Worm (Caenorhabditis elegans) whole organism, L3 larva: ENCODE data around the gene fbxa-27.

Source experiments
- R02D3.7 ChIP-seq: fragments of 150-350 bp; optimal IDR thresholded peaks from 2 replicates; lab custom pipeline; 2014; ENCODE audit warnings: missing biosample characterization, missing genetic modification characterization
- aly-2 ChIP-seq: fragments of 150-350 bp; optimal IDR thresholded peaks from 2 replicates; lab custom pipeline; 2014; ENCODE audit warnings: missing biosample characterization, missing genetic modification characterization
- ama-1 ChIP-seq: fragments of 150-350 bp; optimal IDR thresholded peaks from 2 replicates; lab custom pipeline; 2018
- ceh-28 ChIP-seq: fragments of 150-350 bp; optimal IDR thresholded peaks from 2 replicates; lab custom pipeline; 2014; ENCODE audit warnings: missing biosample characterization, missing genetic modification reagents, missing genetic modification characterization
- ceh-9 ChIP-seq: sonication (generic microtip); optimal IDR thresholded peaks from 2 replicates; lab custom pipeline; 2018; ENCODE audit warnings: missing biosample characterization, missing genetic modification characterization
- daf-12 ChIP-seq: fragments of 150-350 bp; optimal IDR thresholded peaks from 2 replicates; lab custom pipeline; 2014; ENCODE audit warnings: missing biosample characterization, missing genetic modification reagents, missing genetic modification characterization
- egl-27 ChIP-seq: sonication (generic microtip); optimal IDR thresholded peaks from 4 replicates; lab custom pipeline; 2017; ENCODE audit warnings: missing biosample characterization, missing genetic modification reagents, missing genetic modification characterization
- egl-5 ChIP-seq: fragments of 150-350 bp; optimal IDR thresholded peaks from 2 replicates; lab custom pipeline; 2017; ENCODE audit warnings: missing biosample characterization, missing genetic modification reagents, missing genetic modification characterization, inconsistent platforms
- elt-1 ChIP-seq: fragments of 150-350 bp; optimal IDR thresholded peaks from 2 replicates; lab custom pipeline; 2014; ENCODE audit warnings: missing biosample characterization, missing genetic modification characterization
- elt-2 ChIP-seq: sonication (generic microtip); optimal IDR thresholded peaks from 2 replicates; lab custom pipeline; 2016; ENCODE audit warnings: missing genetic modification reagents, mild to moderate bottlenecking, missing genetic modification characterization, missing compliant biosample characterization
- eor-1 ChIP-seq, 2 experiments: fragments of 150-350 bp; optimal IDR thresholded peaks; 2 replicates each; lab custom pipeline; 2014 to 2018; ENCODE audit warnings: missing biosample characterization in 2 of 2, missing genetic modification characterization in 2 of 2
- fkh-2 ChIP-seq: fragments of 150-350 bp; optimal IDR thresholded peaks from 2 replicates; lab custom pipeline; 2014; ENCODE audit warnings: missing biosample characterization, missing genetic modification reagents, missing genetic modification characterization
- hmg-11 ChIP-seq: sonication (generic microtip); optimal IDR thresholded peaks from 2 replicates; lab custom pipeline; 2016; ENCODE audit warnings: missing genetic modification characterization, missing compliant biosample characterization
- lin-39 ChIP-seq: fragments of 150-350 bp; optimal IDR thresholded peaks from 2 replicates; lab custom pipeline; 2018; ENCODE audit warnings: missing biosample characterization, missing genetic modification reagents, missing genetic modification characterization
- lsy-12 ChIP-seq: sonication (generic microtip); optimal IDR thresholded peaks from 2 replicates; lab custom pipeline; 2016; ENCODE audit warnings: mild to moderate bottlenecking, missing genetic modification characterization, missing compliant biosample characterization
- mdl-1 ChIP-seq: fragments of 150-350 bp; optimal IDR thresholded peaks from 2 replicates; lab custom pipeline; 2014; ENCODE audit warnings: missing biosample characterization, missing genetic modification characterization
- nhr-11 ChIP-seq: fragments of 150-350 bp; optimal IDR thresholded peaks from 2 replicates; lab custom pipeline; 2014; ENCODE audit warnings: missing biosample characterization, missing genetic modification characterization
- nhr-12 ChIP-seq: fragments of 150-350 bp; optimal IDR thresholded peaks from 2 replicates; lab custom pipeline; 2014; ENCODE audit warnings: missing biosample characterization, missing genetic modification characterization
- nhr-23 ChIP-seq: fragments of 150-350 bp; optimal IDR thresholded peaks from 2 replicates; lab custom pipeline; 2014; ENCODE audit warnings: missing biosample characterization, missing genetic modification reagents, missing genetic modification characterization
- nhr-237 ChIP-seq: fragments of 150-350 bp; optimal IDR thresholded peaks from 2 replicates; lab custom pipeline; 2014; ENCODE audit warnings: missing biosample characterization, missing genetic modification characterization
- nhr-43 ChIP-seq: sonication (generic microtip); optimal IDR thresholded peaks from 2 replicates; lab custom pipeline; 2016; ENCODE audit warnings: mild to moderate bottlenecking, missing genetic modification characterization, missing compliant biosample characterization; ENCODE audit not compliant: poor library complexity, severe bottlenecking
- nhr-67 ChIP-seq: fragments of 150-350 bp; optimal IDR thresholded peaks from 2 replicates; lab custom pipeline; 2014; ENCODE audit warnings: missing biosample characterization, missing genetic modification characterization
- nhr-76 ChIP-seq: fragments of 150-350 bp; sonication (generic microtip); optimal IDR thresholded peaks from 5 replicates; lab custom pipeline; 2014; ENCODE audit warnings: missing biosample characterization, missing genetic modification characterization
- sea-2 ChIP-seq: fragments of 150-350 bp; sonication (generic microtip); optimal IDR thresholded peaks from 4 replicates; lab custom pipeline; 2014; ENCODE audit warnings: missing biosample characterization, missing genetic modification reagents, missing genetic modification characterization
- skn-1 ChIP-seq: fragments of 150-350 bp; optimal IDR thresholded peaks from 2 replicates; lab custom pipeline; 2014; ENCODE audit warnings: missing biosample characterization, missing genetic modification characterization
- snpc-4 ChIP-seq: fragments of 150-350 bp; optimal IDR thresholded peaks from 2 replicates; lab custom pipeline; 2014; ENCODE audit warnings: missing biosample characterization, missing genetic modification characterization
- tbx-2 ChIP-seq: sonication (generic microtip); optimal IDR thresholded peaks from 2 replicates; lab custom pipeline; 2016; ENCODE audit warnings: mild to moderate bottlenecking, missing genetic modification characterization, missing compliant biosample characterization
- ztf-11 ChIP-seq: fragments of 150-350 bp; optimal IDR thresholded peaks from 2 replicates; lab custom pipeline; 2014; ENCODE audit warnings: missing biosample characterization, missing genetic modification characterization
- ztf-4 ChIP-seq: fragments of 150-350 bp; optimal IDR thresholded peaks from 2 replicates; lab custom pipeline; 2014; ENCODE audit warnings: missing biosample characterization, missing genetic modification characterization

fbxa-27 gene

DNA sequence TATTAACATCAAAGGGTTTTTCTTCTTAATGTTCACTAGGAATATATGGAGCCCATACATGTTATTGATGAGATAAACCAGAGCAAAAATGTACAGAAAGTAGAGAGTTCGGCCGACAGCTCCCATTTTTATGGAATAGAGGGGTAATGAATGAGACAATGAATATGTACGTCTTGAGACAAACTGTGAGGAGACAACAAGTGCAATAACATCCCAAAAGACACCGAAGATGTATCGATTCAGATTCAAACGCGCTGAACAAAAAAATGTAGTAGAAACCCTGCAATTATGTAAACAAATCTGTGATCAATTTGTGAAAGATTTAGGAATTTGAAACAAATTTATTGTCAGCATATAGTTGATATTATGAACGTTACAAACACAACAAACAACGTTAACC lies 4.2 kb downstream of the fbxa-27 start:
- TF ChIP-seq elt-1 (tag; lab: Kevin White, UChicago): no peak
- no peak for TF ChIP-seq mdl-1 (tag; lab: Kevin White, UChicago)
- no peak for TF ChIP-seq elt-2
- no peak for TF ChIP-seq ama-1
- no peak for TF ChIP-seq egl-27 (tag; lab: Kevin White, UChicago)
- no peak for TF ChIP-seq snpc-4

DNA sequence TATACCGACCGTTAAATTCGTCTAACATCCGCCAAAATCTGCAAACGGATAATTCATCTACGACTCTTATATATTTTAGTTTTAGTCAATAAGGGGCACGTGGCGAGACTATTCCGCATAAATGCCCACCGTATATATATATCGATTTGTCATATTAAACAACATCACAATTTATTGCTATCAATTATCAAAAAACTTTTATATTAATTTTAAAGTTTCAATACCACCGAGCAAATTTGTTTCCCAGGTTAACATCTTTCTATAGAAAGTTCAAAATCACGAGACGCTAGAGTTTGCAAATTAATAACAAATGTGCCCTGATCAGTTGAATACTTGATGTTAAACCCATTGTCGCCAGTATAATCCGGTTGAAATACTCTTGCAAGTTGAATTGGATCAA lies 4.8 kb downstream of the fbxa-27 start, which contains the start of gene Y82E9BL.5:
TSS of gene Y82E9BL.5 (minus strand) at position 101 of the 400 bp plus-strand sequence.
- TF ChIP-seq nhr-12 (tag; lab: Kevin White, UChicago) (no peak), lin-39 (tag; lab: Kevin White, UChicago) (no peak), tbx-2 (tag; lab: Kevin White, UChicago) (no peak), ama-1 (no peak), mdl-1 (tag; lab: Kevin White, UChicago) (no peak)

DNA sequence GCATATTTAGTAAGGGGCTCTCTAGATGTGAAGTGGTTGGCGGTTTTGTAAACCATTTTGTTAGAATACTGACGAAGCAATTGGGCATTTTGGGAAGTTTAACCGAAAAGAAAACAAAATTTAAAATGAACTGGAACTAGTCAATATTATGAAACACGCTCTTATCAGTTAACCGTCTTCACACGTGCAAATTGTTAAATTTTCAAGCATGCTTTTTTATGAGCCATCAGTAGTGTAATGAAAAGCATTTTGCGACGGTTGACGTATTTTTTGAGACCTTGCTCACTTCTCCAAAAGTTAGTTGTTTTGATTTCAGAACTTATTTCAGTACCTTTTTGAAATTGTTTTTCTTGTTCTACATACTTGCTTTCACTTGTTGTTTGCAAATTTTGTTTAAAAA lies 6.5 kb downstream of the fbxa-27 start, which contains the start of gene fbxa-25:
TSS of gene fbxa-25 (minus strand) at position 138 of the 400 bp plus-strand sequence.
- no peak for TF ChIP-seq mdl-1 (tag; lab: Kevin White, UChicago)
- TF ChIP-seq nhr-11 (tag; lab: Kevin White, UChicago): no peak
- peak; percentile 38 for TF ChIP-seq elt-2
- no peak for TF ChIP-seq nhr-67 (tag; lab: Kevin White, UChicago)
- TF ChIP-seq egl-27 (tag; lab: Kevin White, UChicago): no peak
- TF ChIP-seq ztf-11 (tag; lab: Kevin White, UChicago): no peak
- no peak for TF ChIP-seq nhr-23 (tag; lab: Kevin White, UChicago)

DNA sequence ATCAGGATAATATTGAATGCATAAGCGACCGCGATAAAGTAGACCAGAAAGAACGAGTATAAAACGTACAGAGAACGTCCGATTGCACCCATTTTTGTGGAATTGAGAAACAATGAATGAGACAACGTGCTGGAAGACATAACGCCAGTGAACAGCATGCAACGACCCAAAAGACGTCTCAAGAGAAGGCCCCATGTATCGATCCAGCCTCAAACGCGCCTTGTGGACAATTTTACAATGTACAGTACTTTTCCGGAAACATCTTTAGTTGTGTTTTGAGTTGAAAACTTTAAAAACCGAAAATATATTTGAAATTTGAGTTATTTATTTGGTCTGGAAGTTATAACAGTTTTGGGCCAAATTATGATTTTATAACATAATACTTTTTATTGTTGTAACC lies 8.0 kb downstream of the fbxa-27 start, which contains the start of gene Y82E9BL.3:
TSS of gene Y82E9BL.3 (minus strand) at position 101 of the 400 bp plus-strand sequence.
- TF ChIP-seq nhr-237 (tag; lab: Kevin White, UChicago): no peak
- TF ChIP-seq hmg-11 (tag; lab: Kevin White, UChicago): no peak
- no peak for TF ChIP-seq eor-1 (tag; optimal IDR thresholded peaks at IDR 0.05; lab: Kevin White, UChicago)
- no peak for TF ChIP-seq mdl-1 (tag; lab: Kevin White, UChicago)
- TF ChIP-seq fkh-2 (tag; lab: Kevin White, UChicago): no peak
- no peak for TF ChIP-seq snpc-4
- TF ChIP-seq ama-1: no peak
- TF ChIP-seq sea-2 (GFP tag; lab: Kevin White, UChicago): no peak
- TF ChIP-seq egl-5 (tag; lab: Kevin White, UChicago): no peak
- TF ChIP-seq nhr-43: no peak
- no peak for TF ChIP-seq daf-12 (tag; lab: Kevin White, UChicago)
- no peak for TF ChIP-seq R02D3.7 (tag; lab: Kevin White, UChicago)
- no peak for TF ChIP-seq nhr-23 (tag; lab: Kevin White, UChicago)

DNA sequence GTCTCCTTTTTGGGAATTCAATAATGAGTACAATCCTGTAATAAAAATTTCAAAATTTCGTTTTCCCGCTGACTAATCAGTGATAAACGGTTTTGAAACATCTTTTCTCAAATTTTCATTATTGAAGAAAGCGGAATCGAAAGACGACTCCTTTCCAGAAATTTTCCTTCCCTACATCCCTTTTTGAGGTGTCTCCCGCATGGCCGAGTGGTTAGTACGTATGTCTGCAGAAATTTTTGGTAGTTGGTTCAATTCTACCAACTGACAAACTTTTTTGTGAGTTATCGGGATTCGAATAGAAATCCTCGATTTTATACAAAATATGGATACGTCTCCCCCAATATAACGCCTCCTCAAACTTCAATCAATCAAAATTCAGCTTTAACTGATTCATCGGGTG lies 11.8 kb downstream of the fbxa-27 start:
- no peak for TF ChIP-seq ztf-4 (tag; lab: Kevin White, UChicago)
- TF ChIP-seq snpc-4: no peak
- no peak for TF ChIP-seq nhr-12 (tag; lab: Kevin White, UChicago)
- TF ChIP-seq R02D3.7 (tag; lab: Kevin White, UChicago): no peak
- TF ChIP-seq ceh-9 (tag; lab: Kevin White, UChicago): no peak

DNA sequence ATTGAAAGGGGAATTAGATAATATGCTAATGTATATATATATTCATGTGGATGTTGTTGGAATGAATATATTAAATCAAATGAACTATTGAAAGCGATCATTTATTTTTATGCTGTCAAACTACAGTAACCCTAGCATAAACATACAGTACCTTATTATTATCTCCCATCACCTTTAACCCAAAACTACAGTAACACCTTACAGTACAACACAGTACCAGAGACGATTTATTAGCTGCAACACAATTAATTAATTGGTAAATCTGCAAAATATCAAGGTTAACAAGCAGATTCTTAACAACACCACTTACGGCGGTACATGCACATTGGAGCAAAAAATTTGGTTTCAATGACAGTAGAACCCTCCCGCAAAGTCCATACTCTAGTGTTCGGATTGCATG lies 12.6 kb downstream of the fbxa-27 start, which contains the start of gene Y82E9BL.1:
TSS of gene Y82E9BL.1 (minus strand) at position 101 of the 400 bp plus-strand sequence.
- TF ChIP-seq fkh-2 (tag; lab: Kevin White, UChicago) (no peak), ztf-11 (tag; lab: Kevin White, UChicago) (no peak), ceh-28 (no peak), nhr-76 (no peak), skn-1 (tag; lab: Kevin White, UChicago) (no peak), nhr-237 (tag; lab: Kevin White, UChicago) (no peak), aly-2 (tag; lab: Kevin White, UChicago) (no peak), ceh-9 (tag; lab: Kevin White, UChicago) (no peak), eor-1 (tag; optimal IDR thresholded peaks at IDR 0.05; lab: Kevin White, UChicago) (no peak), lsy-12 (tag; lab: Kevin White, UChicago) (no peak), egl-27 (tag; lab: Kevin White, UChicago) (no peak), tbx-2 (tag; lab: Kevin White, UChicago) (no peak), lin-39 (tag; lab: Kevin White, UChicago) (no peak), nhr-12 (tag; lab: Kevin White, UChicago) (no peak), nhr-11 (tag; lab: Kevin White, UChicago) (no peak)
